Fruit fly (Drosophila melanogaster) whole organism: ENCODE measurements around the gene CG46427.
A peak's percentile ranks its signal among the peaks of the same experiment; 100 is the strongest.

Source experiments
- CG8478 ChIP-seq: fragments of >200 bp; optimal IDR thresholded peaks from 2 replicates; lab custom pipeline; 2018; ENCODE audit warnings: inconsistent platforms
- Dll ChIP-seq: fragments of >200 bp; optimal IDR thresholded peaks from 2 replicates; lab custom pipeline; 2017
- EcR ChIP-seq, 2 experiments: fragments of >200 bp; optimal IDR thresholded peaks; 2 replicates each; lab custom pipeline; 2017; ENCODE audit warnings: missing biosample characterization in 2 of 2, missing genetic modification characterization in 2 of 2, missing genetic modification reagents in 2 of 2
- pan ChIP-seq: fragments of >200 bp; optimal IDR thresholded peaks from 2 replicates; lab custom pipeline; 2017
- psq ChIP-seq: fragments of >200 bp; optimal IDR thresholded peaks from 2 replicates; lab custom pipeline; 2017
- usp ChIP-seq: fragments of >200 bp; optimal IDR thresholded peaks from 2 replicates; lab custom pipeline; 2017; ENCODE audit warnings: missing biosample characterization, missing genetic modification characterization, mixed read lengths

dm6 chr3R:12425510-12426309, 13.2 kb downstream of the CG46427 start, which contains the start of gene Pp1-87B:
- TF ChIP-seq CG8478 (lab: Kevin White, UChicago) (peak; percentile 71), Dll (lab: Kevin White, UChicago) (no peak), usp (GFP tag; lab: Kevin White, UChicago) (no peak), pan (lab: Kevin White, UChicago) (no peak), EcR (GFP tag; optimal IDR thresholded peaks at IDR 0.05; lab: Kevin White, UChicago) (no peak), psq (lab: Kevin White, UChicago) (no peak)
